Worm (Caenorhabditis elegans): ENCODE results near the gene pcca-1.

The pcca-1 gene

DNA sequence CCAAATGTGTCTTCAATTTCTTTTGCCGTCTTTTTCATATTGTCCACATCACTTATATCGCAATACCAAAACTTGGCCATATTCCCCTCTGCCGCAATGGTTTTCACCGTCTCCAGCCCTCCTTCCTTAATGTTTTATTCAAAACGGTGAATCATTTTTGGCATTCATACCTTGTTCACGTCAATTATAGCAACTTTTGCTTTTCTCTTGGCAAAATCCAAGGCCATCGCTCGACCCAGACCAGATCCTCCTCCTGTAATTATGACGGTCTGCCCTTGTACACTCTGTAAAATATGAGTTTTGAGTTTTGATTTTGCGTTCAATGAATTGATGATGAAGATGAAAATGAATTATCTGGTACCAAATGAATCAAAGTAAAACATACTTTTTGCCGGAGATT lies 3.6 kb upstream of the pcca-1 start (continued):
- TF ChIP-seq madf-3 (GFP tag; IDR thresholded peaks at IDR 0.05): no peak
- TF ChIP-seq dpff-1 (tag; optimal IDR thresholded peaks at IDR 0.05): no peak
- TF ChIP-seq madf-6 (GFP tag; IDR thresholded peaks at IDR 0.05): no peak
- TF ChIP-seq snpc-3.4 (tag; optimal IDR thresholded peaks at IDR 0.05): no peak
- TF ChIP-seq unc-62 (GFP tag; optimal IDR thresholded peaks at IDR 0.05): no peak
- no peak for TF ChIP-seq ceh-40 (GFP tag; IDR thresholded peaks at IDR 0.05)

ce11 chrX:7662532-7662931 lies 1.7 kb upstream of the pcca-1 start:
- no peak for TF ChIP-seq snpc-3.4 (tag; optimal IDR thresholded peaks at IDR 0.05)
- TF ChIP-seq lir-1 (GFP tag; conservative IDR thresholded peaks at IDR 0.05): no peak
- TF ChIP-seq Y53G8AR.9 (GFP tag; conservative IDR thresholded peaks at IDR 0.05): no peak
- no peak for TF ChIP-seq snpc-1.3 (tag; optimal IDR thresholded peaks at IDR 0.05; ENCODE audit: insufficient read depth)
- no peak for TF ChIP-seq nhr-80 (tag; optimal IDR thresholded peaks at IDR 0.05)
- no peak for TF ChIP-seq D2030.7 (GFP tag; IDR thresholded peaks at IDR 0.05)
- TF ChIP-seq egl-18 (GFP tag; IDR thresholded peaks at IDR 0.05): no peak
- no peak for TF ChIP-seq snpc-1.1 (tag; optimal IDR thresholded peaks at IDR 0.05; ENCODE audit: insufficient read depth)
- TF ChIP-seq aptf-3 (GFP tag; IDR thresholded peaks at IDR 0.05): no peak
- TF ChIP-seq sptf-2 (GFP tag; optimal IDR thresholded peaks at IDR 0.05): no peak
- no peak for TF ChIP-seq dpl-1 (GFP tag; optimal IDR thresholded peaks at IDR 0.05)
- no peak for TF ChIP-seq C06A6.2 (GFP tag; conservative IDR thresholded peaks at IDR 0.05)
- no peak for TF ChIP-seq ztf-3 (GFP tag; optimal IDR thresholded peaks at IDR 0.05)
- TF ChIP-seq F10E7.11 (tag; optimal IDR thresholded peaks at IDR 0.05): no peak
- TF ChIP-seq mel-28 (tag; optimal IDR thresholded peaks at IDR 0.05; ENCODE audit: borderline replicate concordance): no peak
- no peak for TF ChIP-seq F57A8.1 (GFP tag; optimal IDR thresholded peaks at IDR 0.05)
- TF ChIP-seq mcd-1 (GFP tag; IDR thresholded peaks at IDR 0.05): no peak
- no peak for TF ChIP-seq lsl-1 (GFP tag; optimal IDR thresholded peaks at IDR 0.05)
- TF ChIP-seq mes-4 (tag; optimal IDR thresholded peaks at IDR 0.05): no peak

DNA sequence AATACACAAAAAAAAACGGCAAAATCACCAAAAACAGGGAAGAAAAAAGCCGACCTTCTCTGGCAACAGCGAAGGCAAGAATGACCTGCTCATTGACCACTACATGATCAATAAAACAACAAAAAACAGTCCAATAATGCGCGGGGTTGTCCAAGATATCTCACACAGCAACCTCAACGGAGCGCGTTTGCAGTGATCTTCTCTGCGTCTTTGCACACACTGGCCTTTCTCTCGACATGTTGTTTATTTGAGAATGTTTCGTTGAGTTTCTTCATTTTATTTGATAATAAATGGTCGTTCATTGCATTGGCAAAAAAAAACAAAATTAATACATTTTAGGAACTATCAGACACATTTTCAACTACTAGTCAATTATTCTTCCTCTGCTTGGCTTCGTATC lies 842 bp upstream of the pcca-1 start:
- TF ChIP-seq ama-1 (optimal IDR thresholded peaks at IDR 0.05) (peak; percentile 34), ama-1 (GFP tag; optimal IDR thresholded peaks at IDR 0.05) (no peak), F23B12.7 (tag; optimal IDR thresholded peaks at IDR 0.05; ENCODE audit: insufficient read depth) (peak; percentile 24), B0019.2 (GFP tag; conservative IDR thresholded peaks at IDR 0.05) (no peak), C06A6.2 (GFP tag; conservative IDR thresholded peaks at IDR 0.05) (0 out of 2 replicates have a peak, but pooled peaks have one; percentile 25), hmg-1.2 (GFP tag; IDR thresholded peaks at IDR 0.05) (peak; percentile 17; the same call in 1 of the 2 replicates), ZK185.1 (tag; optimal IDR thresholded peaks at IDR 0.05; ENCODE audit: poor library complexity, severe bottlenecking) (no peak), ceh-27 (GFP tag; optimal IDR thresholded peaks at IDR 0.05) (peak; percentile 13), ztf-26 (tag; optimal IDR thresholded peaks at IDR 0.05) (peak; percentile 6), mcd-1 (GFP tag; IDR thresholded peaks at IDR 0.05) (peak; percentile 63), ceh-91 (GFP tag; IDR thresholded peaks at IDR 0.05) (no peak), madf-6 (GFP tag; IDR thresholded peaks at IDR 0.05) (no peak), athp-1 (tag; optimal IDR thresholded peaks at IDR 0.05) (no peak), nhr-80 (tag; optimal IDR thresholded peaks at IDR 0.05) (peak; percentile 45), tbp1 (GFP tag; optimal IDR thresholded peaks at IDR 0.05) (peak; percentile 6), efl-1 (GFP tag; optimal IDR thresholded peaks at IDR 0.05) (peak; percentile 25)
